Fruit fly (Drosophila melanogaster): ENCODE data around the gene EMC4.

Gene EMC4

DNA sequence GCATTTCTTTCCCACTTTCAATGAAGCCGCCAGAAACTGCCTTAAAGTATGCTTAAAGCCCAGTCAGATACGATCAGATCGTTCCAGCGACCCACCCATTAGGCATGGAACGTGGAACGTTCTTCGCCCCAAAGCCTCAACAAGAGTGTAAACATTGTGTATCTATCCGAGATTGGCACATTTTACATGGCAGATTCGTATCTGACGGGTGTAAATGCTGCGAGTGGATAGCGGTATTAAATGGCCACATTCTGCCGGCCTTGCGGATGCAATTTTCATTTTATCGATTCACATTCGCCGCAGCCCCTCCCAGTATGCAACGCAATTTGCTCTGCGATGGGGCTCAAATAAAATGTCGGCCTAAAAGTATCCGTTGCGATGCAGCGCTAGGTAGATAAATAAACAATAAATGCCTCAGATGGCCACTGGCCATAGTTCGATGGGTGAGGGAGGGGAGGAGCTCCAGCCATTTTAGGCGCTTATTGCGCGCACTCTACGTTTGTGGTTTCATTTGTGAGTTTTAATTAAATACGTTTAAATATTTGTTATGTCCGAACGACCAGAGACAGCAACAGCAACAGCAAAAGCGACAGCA lies 26.7 kb upstream of the EMC4 start (continued):
- peak; percentile 21; the same call in 1 of the 3 replicates for TF ChIP-seq CG17361 (GFP tag; IDR thresholded peaks at IDR 0.05)
- peak; percentile 60 for TF ChIP-seq Med (GFP tag)
- peak; percentile 37 for TF ChIP-seq Abd-B (GFP tag; optimal IDR thresholded peaks at IDR 0.05)
- no peak for TF ChIP-seq CG7987 (GFP tag; optimal IDR thresholded peaks at IDR 0.05)
- TF ChIP-seq onecut (GFP tag; IDR thresholded peaks at IDR 0.05) = 0 out of 2 replicates have a peak, but pooled peaks have one; percentile 21
- no peak for TF ChIP-seq CG2199 (GFP tag; IDR thresholded peaks at IDR 0.05)
- no peak for TF ChIP-seq CG12155 (GFP tag; optimal IDR thresholded peaks at IDR 0.05)
- 0 out of 4 replicates have a peak, but pooled peaks have one; percentile 41 for TF ChIP-seq chinmo (GFP tag; IDR thresholded peaks at IDR 0.05; ENCODE audit: partially characterized antibody)
- TF ChIP-seq tio (GFP tag; optimal IDR thresholded peaks at IDR 0.05) = no peak
- peak in 1 of 3 experiments; percentile 53 for TF ChIP-seq lola (GFP tag; optimal IDR thresholded peaks at IDR 0.05)
- TF ChIP-seq CG11504 (tag; optimal IDR thresholded peaks at IDR 0.05) = no peak
- TF ChIP-seq crol (GFP tag; IDR thresholded peaks at IDR 0.05) = peak; percentile 90
- TF ChIP-seq nerfin-2 (GFP tag; IDR thresholded peaks at IDR 0.05; ENCODE audit: partially characterized antibody) = no peak
- no peak for TF ChIP-seq unpg (GFP tag; optimal IDR thresholded peaks at IDR 0.05)
- TF ChIP-seq Dip3 (GFP tag; optimal IDR thresholded peaks at IDR 0.05) = no peak
- TF ChIP-seq Lhr (GFP tag; optimal IDR thresholded peaks at IDR 0.05) = peak; percentile 35
- TF ChIP-seq hkb (optimal IDR thresholded peaks at IDR 0.05) = peak; percentile 13
- TF ChIP-seq hkb (GFP tag; IDR thresholded peaks at IDR 0.05) = no peak
- no peak for TF ChIP-seq ftz-f1 (GFP tag; optimal IDR thresholded peaks at IDR 0.05)
- peak; percentile 11 for TF ChIP-seq Hmr (GFP tag; optimal IDR thresholded peaks at IDR 0.05)
- no peak for TF ChIP-seq dati (GFP tag; IDR thresholded peaks at IDR 0.05)
- TF ChIP-seq CG13775 (GFP tag; optimal IDR thresholded peaks at IDR 0.05) = no peak
- no peak for TF ChIP-seq Rx (GFP tag; IDR thresholded peaks at IDR 0.05)
- TF ChIP-seq pfk (GFP tag; optimal IDR thresholded peaks at IDR 0.05) = peak; percentile 46
- no peak for TF ChIP-seq Hand (GFP tag; optimal IDR thresholded peaks at IDR 0.05)
- TF ChIP-seq Side (GFP tag; optimal IDR thresholded peaks at IDR 0.05) = no peak
- peak; percentile 25 for TF ChIP-seq sens (GFP tag)
- TF ChIP-seq CG7963 (GFP tag; IDR thresholded peaks at IDR 0.05; ENCODE audit: partially characterized antibody) = no peak
- no peak for TF ChIP-seq CG2129 (GFP tag; IDR thresholded peaks at IDR 0.05; ENCODE audit: partially characterized antibody)
- no peak for TF ChIP-seq ham (GFP tag; IDR thresholded peaks at IDR 0.05)
- no peak for TF ChIP-seq CG18011 (GFP tag; optimal IDR thresholded peaks at IDR 0.05)
- no peak for TF ChIP-seq danr (GFP tag; IDR thresholded peaks at IDR 0.05)
- TF ChIP-seq Ravus (GFP tag; IDR thresholded peaks at IDR 0.05) = no peak

DNA sequence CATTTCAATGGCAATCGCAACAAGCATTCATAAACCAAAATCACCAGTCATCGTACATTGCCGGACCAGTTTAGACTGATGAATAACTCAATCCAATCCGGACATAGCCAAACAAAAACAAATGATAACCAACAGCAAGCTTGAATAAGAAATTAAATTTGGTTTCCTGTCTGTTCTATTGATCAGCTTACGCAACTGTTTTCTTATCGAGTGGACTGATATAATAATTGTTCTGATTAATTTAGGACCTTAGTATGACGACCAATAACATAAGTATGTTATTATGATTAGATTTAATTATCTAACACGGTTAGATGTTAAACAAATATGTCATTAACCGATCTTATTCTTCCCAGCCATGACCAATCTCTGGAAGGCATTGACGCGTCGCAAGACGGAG lies 23.0 kb upstream of the EMC4 start:
- TF ChIP-seq CG13775 (GFP tag; optimal IDR thresholded peaks at IDR 0.05) (no peak), abd-A (tag; optimal IDR thresholded peaks at IDR 0.05) (no peak), chinmo (GFP tag; IDR thresholded peaks at IDR 0.05; ENCODE audit: partially characterized antibody) (0 out of 4 replicates have a peak, but pooled peaks have one; percentile 24), exex (tag; optimal IDR thresholded peaks at IDR 0.05) (peak; percentile 76), Xrp1 (GFP tag; IDR thresholded peaks at IDR 0.05) (no peak), Pdp1 (GFP tag; optimal IDR thresholded peaks at IDR 0.05) (peak in 1 of 2 experiments; percentile 57)

DNA sequence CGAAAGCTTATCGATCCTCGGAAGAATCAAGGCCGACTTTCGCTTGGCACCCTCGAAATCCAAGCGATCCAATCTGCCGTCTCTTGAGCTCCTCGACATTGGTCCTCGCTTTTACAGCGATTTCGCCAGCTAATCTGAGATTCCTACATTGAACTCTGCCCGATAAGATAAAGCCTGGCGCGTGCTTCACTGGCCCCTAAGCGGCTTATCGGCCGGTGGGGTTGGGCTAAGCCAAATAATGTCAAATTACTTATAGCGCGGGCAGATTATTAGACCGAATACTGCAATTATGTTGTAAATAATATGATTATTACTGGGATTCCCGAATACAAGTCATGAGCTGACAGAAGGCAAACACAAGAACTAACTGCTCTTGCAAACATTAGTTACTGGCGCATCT lies 22.0 kb upstream of the EMC4 start:
- TF ChIP-seq Vsx1 (GFP tag; optimal IDR thresholded peaks at IDR 0.05) = peak; percentile 33
- TF ChIP-seq sd (tag; optimal IDR thresholded peaks at IDR 0.05) = peak; percentile 75
- peak; percentile 43; the same call in 1 of the 2 replicates for TF ChIP-seq GATAe (GFP tag; conservative IDR thresholded peaks at IDR 0.05)
- TF ChIP-seq sug (tag; optimal IDR thresholded peaks at IDR 0.05) = peak; percentile 81
- peak; percentile 99 for TF ChIP-seq Hey (tag; optimal IDR thresholded peaks at IDR 0.05)
- TF ChIP-seq vnd (GFP tag; IDR thresholded peaks at IDR 0.05; ENCODE audit: partially characterized antibody) = no peak
- no peak for TF ChIP-seq Atf-2 (GFP tag; optimal IDR thresholded peaks at IDR 0.05)
- TF ChIP-seq Opbp (GFP tag; IDR thresholded peaks at IDR 0.05; ENCODE audit: partially characterized antibody) = 0 out of 3 replicates have a peak, but pooled peaks have one; percentile 12
- peak in 1 of 2 experiments; percentile 79 for TF ChIP-seq Hr78 (GFP tag; optimal IDR thresholded peaks at IDR 0.05)
- peak; percentile 42 for TF ChIP-seq mirr (GFP tag; optimal IDR thresholded peaks at IDR 0.05)
- no peak for TF ChIP-seq CG4282 (GFP tag; optimal IDR thresholded peaks at IDR 0.05)
